Fruit fly (Drosophila melanogaster): Measurements from ENCODE around the gene Pli.

Gene Pli

dm6 chr3R:23818879-23819408 lies 70.9 kb downstream of the Pli start, which contains the start of the genes CG33111 and eIF4G2 (continued):
- TF ChIP-seq ci (GFP tag; IDR thresholded peaks at IDR 0.05) (peak; percentile 64), CG9876 (GFP tag; optimal IDR thresholded peaks at IDR 0.05) (peak; percentile 29), CG8290 (GFP tag; optimal IDR thresholded peaks at IDR 0.05) (peak; percentile 61), CG8290 (tag; optimal IDR thresholded peaks at IDR 0.05) (peak in 1 of 2 experiments; percentile 77), CG10209 (GFP tag; optimal IDR thresholded peaks at IDR 0.05) (peak; percentile 6), CG2889 (GFP tag; IDR thresholded peaks at IDR 0.05) (no peak), nom (GFP tag; optimal IDR thresholded peaks at IDR 0.05) (peak; percentile 67), zen2 (GFP tag; IDR thresholded peaks at IDR 0.05; ENCODE audit: partially characterized antibody) (peak; percentile 70; the same call in 2 of the 3 replicates), insv (GFP tag; optimal IDR thresholded peaks at IDR 0.05) (peak in 1 of 2 experiments; percentile 44), ase (GFP tag; IDR thresholded peaks at IDR 0.05) (no peak), CG3281 (GFP tag; optimal IDR thresholded peaks at IDR 0.05) (no peak), gro (GFP tag; optimal IDR thresholded peaks at IDR 0.05) (peak; percentile 68), CG10543 (GFP tag; optimal IDR thresholded peaks at IDR 0.05) (peak; percentile 4), Fer1 (GFP tag; optimal IDR thresholded peaks at IDR 0.05) (peak; percentile 41), Hr3 (GFP tag; optimal IDR thresholded peaks at IDR 0.05) (no peak), CG14710 (tag; optimal IDR thresholded peaks at IDR 0.05) (peak; percentile 81), Mrtf (GFP tag; IDR thresholded peaks at IDR 0.05) (no peak), Dek (tag; optimal IDR thresholded peaks at IDR 0.05) (peak; percentile 25), CG11093 (GFP tag; IDR thresholded peaks at IDR 0.05) (no peak), lilli (GFP tag; optimal IDR thresholded peaks at IDR 0.05) (peak; percentile 50), CG1603 (tag; optimal IDR thresholded peaks at IDR 0.05) (peak; percentile 89), D (optimal IDR thresholded peaks at IDR 0.05) (no peak), D (GFP tag; optimal IDR thresholded peaks at IDR 0.05) (no peak), tap (tag; optimal IDR thresholded peaks at IDR 0.05) (peak; percentile 21), ssp (GFP tag; IDR thresholded peaks at IDR 0.05) (0 out of 2 replicates have a peak, but pooled peaks have one; percentile 17), CG4854 (GFP tag; optimal IDR thresholded peaks at IDR 0.05) (peak; percentile 38), ftz-f1 (GFP tag; optimal IDR thresholded peaks at IDR 0.05) (peak; percentile 17), Fer3 (tag; optimal IDR thresholded peaks at IDR 0.05) (no peak), gsb-n (tag; optimal IDR thresholded peaks at IDR 0.05) (peak; percentile 22), tll (GFP tag; optimal IDR thresholded peaks at IDR 0.05) (peak; percentile 79 to 97), B-H2 (GFP tag; optimal IDR thresholded peaks at IDR 0.05) (peak; percentile 12), Xbp1 (GFP tag; optimal IDR thresholded peaks at IDR 0.05) (peak; percentile 40), pb (GFP tag; optimal IDR thresholded peaks at IDR 0.05) (peak; percentile 12), CG10431 (GFP tag; optimal IDR thresholded peaks at IDR 0.05) (peak; percentile 38), crc (GFP tag; optimal IDR thresholded peaks at IDR 0.05) (no peak), wek (GFP tag; optimal IDR thresholded peaks at IDR 0.05) (peak; percentile 32), gce (GFP tag; IDR thresholded peaks at IDR 0.05) (0 out of 3 replicates have a peak, but pooled peaks have one; percentile 10), Ets97D (GFP tag; optimal IDR thresholded peaks at IDR 0.05) (peak; percentile 90), tgo (GFP tag; IDR thresholded peaks at IDR 0.05) (no peak), Mes4 (GFP tag; optimal IDR thresholded peaks at IDR 0.05) (peak; percentile 36), Ets65A (GFP tag) (peak; percentile 91), Meics (GFP tag; optimal IDR thresholded peaks at IDR 0.05) (peak; percentile 4), Stat92E (GFP tag; optimal IDR thresholded peaks at IDR 0.05) (peak in 1 of 3 experiments; percentile 79), CG13296 (GFP tag; optimal IDR thresholded peaks at IDR 0.05) (peak; percentile 16), CG7786 (GFP tag; optimal IDR thresholded peaks at IDR 0.05) (no peak), CG10366 (GFP tag; IDR thresholded peaks at IDR 0.05) (no peak), CG4424 (GFP tag; optimal IDR thresholded peaks at IDR 0.05) (peak; percentile 36), tx (GFP tag; optimal IDR thresholded peaks at IDR 0.05) (peak; percentile 15), CG42726 (GFP tag; IDR thresholded peaks at IDR 0.05; ENCODE audit: partially characterized antibody) (peak; percentile 91), nmo (GFP tag; optimal IDR thresholded peaks at IDR 0.05) (peak; percentile 53)

Measured in whole organism, embryonic.